Worm (Caenorhabditis elegans): ENCODE measurements around the gene K01A6.5.

DNA sequence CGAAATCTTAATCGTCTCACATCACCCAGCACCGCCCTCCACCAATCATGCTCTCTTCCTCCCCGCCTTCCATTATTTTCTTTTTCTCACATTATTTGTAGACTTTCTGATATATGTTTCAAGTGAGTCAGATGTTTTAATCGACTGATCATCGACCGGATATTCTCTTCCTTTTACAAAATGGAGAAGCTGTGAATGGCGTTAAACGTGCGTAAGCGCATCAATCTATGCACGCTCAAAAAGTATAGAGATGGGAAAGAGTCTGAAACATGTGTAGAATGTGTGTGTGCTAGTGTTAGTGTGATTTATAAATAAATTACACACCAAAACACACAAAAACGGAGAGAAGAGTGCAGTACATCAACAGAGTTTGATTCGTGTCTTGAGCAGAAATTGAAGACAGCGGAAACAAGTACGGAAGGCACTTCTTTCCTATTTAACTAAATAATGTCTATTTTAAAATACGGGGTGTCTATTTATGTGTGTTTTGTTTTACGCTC, 34.5 kb downstream of the K01A6.5 start:
- no peak for TF ChIP-seq pax-1 (tag; optimal IDR thresholded peaks at IDR 0.05)
- no peak for TF ChIP-seq eyg-1 (tag; optimal IDR thresholded peaks at IDR 0.05)
- TF ChIP-seq ama-1 (optimal IDR thresholded peaks at IDR 0.05), result no peak
- no peak for TF ChIP-seq dmd-4 (tag; optimal IDR thresholded peaks at IDR 0.05; ENCODE audit: borderline replicate concordance)
- no peak for TF ChIP-seq nhr-11 (tag; optimal IDR thresholded peaks at IDR 0.05)
- TF ChIP-seq fkh-6 (tag; optimal IDR thresholded peaks at IDR 0.05), result no peak
- TF ChIP-seq elt-4 (tag; optimal IDR thresholded peaks at IDR 0.05), result no peak
- no peak for TF ChIP-seq pha-4 (tag; optimal IDR thresholded peaks at IDR 0.05)

Measured in whole organism, late embryonic.